Worm (Caenorhabditis elegans) whole organism, early embryonic: ENCODE results near the gene F21G4.5.

Source experiments
- B0310.2 ChIP-seq: sonication (generic microtip); optimal IDR thresholded peaks from 2 replicates; lab custom pipeline; 2016; ENCODE audit warnings: mild to moderate bottlenecking, missing genetic modification characterization, missing compliant biosample characterization
- F13C5.2 ChIP-seq: sonication (generic microtip); optimal IDR thresholded peaks from 2 replicates; lab custom pipeline; 2017; ENCODE audit warnings: mild to moderate bottlenecking, missing genetic modification characterization, inconsistent platforms, missing compliant biosample characterization
- aly-1 ChIP-seq: sonication (generic microtip); optimal IDR thresholded peaks from 2 replicates; lab custom pipeline; 2016; ENCODE audit warnings: missing genetic modification characterization, missing compliant biosample characterization
- ama-1 ChIP-seq: fragments of 150-350 bp; optimal IDR thresholded peaks from 2 replicates; lab custom pipeline; 2014
- ceh-13 ChIP-seq: fragments of 200-800 bp; sonication (Bioruptor generic); optimal IDR thresholded peaks from 2 replicates; lab custom pipeline; 2018; ENCODE audit warnings: mild to moderate bottlenecking, missing genetic modification characterization, missing compliant biosample characterization
- ceh-36 ChIP-seq: sonication (generic microtip); optimal IDR thresholded peaks from 2 replicates; lab custom pipeline; 2016; ENCODE audit warnings: missing genetic modification characterization, inconsistent platforms, missing compliant biosample characterization
- ets-7 ChIP-seq: sonication (generic microtip); optimal IDR thresholded peaks from 2 replicates; lab custom pipeline; 2016; ENCODE audit warnings: missing genotype, missing genetic modification characterization, missing compliant biosample characterization
- flt-1 ChIP-seq: fragments of 200-800 bp; sonication (Bioruptor generic); IDR thresholded peaks from 2 replicates; pipeline ENCODE4 v1.3.6; 2022; ENCODE audit warnings: missing genetic modification characterization, missing compliant biosample characterization
- hmbx-1 ChIP-seq: sonication (generic microtip); optimal IDR thresholded peaks from 2 replicates; lab custom pipeline; 2016; ENCODE audit warnings: mild to moderate bottlenecking, missing genetic modification characterization, missing compliant biosample characterization
- hmg-4 ChIP-seq: fragments of 200-800 bp; sonication (Bioruptor generic); optimal IDR thresholded peaks from 2 replicates; lab custom pipeline; 2018; ENCODE audit warnings: mild to moderate bottlenecking, missing genetic modification characterization, missing compliant biosample characterization
- hnd-1 ChIP-seq: sonication (generic microtip); optimal IDR thresholded peaks from 2 replicates; lab custom pipeline; 2016; ENCODE audit warnings: missing genetic modification characterization, missing compliant biosample characterization
- pes-1 ChIP-seq: fragments of 200-800 bp; sonication (Bioruptor generic); IDR thresholded peaks from 2 replicates; pipeline ENCODE4 v1.3.6; 2022; ENCODE audit warnings: missing genetic modification reagents, missing genetic modification characterization, missing compliant biosample characterization
- scrt-1 ChIP-seq: fragments of 200-800 bp; sonication (Bioruptor generic); IDR thresholded peaks from 2 replicates; pipeline ENCODE4 v1.3.6; 2022; ENCODE audit warnings: missing genetic modification characterization, missing compliant biosample characterization
- sea-1 ChIP-seq: fragments of 200-800 bp; sonication (Bioruptor generic); conservative IDR thresholded peaks from 2 replicates; pipeline ENCODE4 v1.3.6; 2022; ENCODE audit warnings: missing genetic modification characterization, missing compliant biosample characterization
- tbx-11 ChIP-seq: fragments of 200-800 bp; sonication (Bioruptor generic); IDR thresholded peaks from 2 replicates; pipeline ENCODE4 v1.3.6; 2022; ENCODE audit warnings: missing genetic modification characterization, missing compliant biosample characterization
- tbx-37 ChIP-seq: fragments of 200-800 bp; sonication (Bioruptor generic); conservative IDR thresholded peaks from 2 replicates; pipeline ENCODE4 v1.3.6; 2022; ENCODE audit warnings: missing genetic modification reagents, missing genetic modification characterization, missing compliant biosample characterization
- tra-4 ChIP-seq: sonication (generic microtip); optimal IDR thresholded peaks from 2 replicates; lab custom pipeline; 2017; ENCODE audit warnings: missing genetic modification characterization, missing compliant biosample characterization

Gene F21G4.5

DNA sequence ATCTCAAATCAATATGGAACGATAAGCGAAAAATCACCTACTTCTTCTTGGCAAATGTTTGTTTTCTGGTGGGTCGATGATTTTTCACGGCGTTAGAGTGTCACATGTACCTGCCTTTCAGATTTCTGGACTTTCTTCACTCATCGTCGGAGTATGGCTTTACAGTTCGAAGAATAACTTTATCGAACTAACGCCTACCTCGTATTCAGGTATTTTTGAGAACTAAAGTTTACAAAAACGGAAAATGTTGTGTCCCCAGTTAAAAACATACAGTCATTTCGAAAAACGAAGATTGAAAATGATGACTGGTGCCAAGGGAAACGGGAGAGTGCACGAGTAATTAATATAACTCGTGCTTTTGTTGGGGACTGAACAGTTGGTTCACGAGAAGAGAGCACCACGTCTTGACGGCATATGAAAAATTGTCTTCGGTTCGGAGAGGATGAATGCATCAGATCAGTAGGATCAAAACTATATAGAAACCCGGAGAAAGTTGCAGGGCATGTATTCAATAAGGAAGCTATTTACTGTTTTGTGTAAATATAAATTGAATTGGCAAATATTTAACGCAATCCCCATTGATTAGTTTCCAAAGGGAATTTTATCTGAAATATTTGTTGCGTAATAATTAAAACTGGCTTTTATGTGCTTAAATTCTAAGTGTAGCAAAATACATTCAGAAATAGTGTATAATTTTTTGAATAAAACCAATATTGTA is 27.5 kb downstream of the F21G4.5 start:
- TF ChIP-seq flt-1 (GFP tag; lab: Robert Waterston, UW) = no peak
- TF ChIP-seq aly-1 (tag; lab: Kevin White, UChicago) = no peak
- TF ChIP-seq ets-7 = no peak
- no peak for TF ChIP-seq sea-1
- TF ChIP-seq scrt-1 (GFP tag; lab: Robert Waterston, UW) = no peak
- TF ChIP-seq hmg-4 (GFP tag; lab: Kevin White, UChicago) = no peak

DNA sequence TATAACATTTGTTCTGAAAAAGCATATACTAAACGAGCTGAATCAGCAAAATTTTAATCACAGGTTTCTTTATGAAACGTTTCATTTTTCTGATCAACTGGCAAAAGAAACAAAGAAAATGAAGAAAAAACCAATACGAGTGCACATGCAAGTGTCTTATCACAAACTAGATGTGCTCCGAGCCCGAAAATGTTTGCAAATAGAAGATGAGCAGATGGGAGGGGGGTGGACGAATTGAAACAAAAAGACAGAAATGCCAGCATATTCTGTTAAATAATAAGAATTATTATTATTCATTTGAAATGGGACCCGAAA is 28.0 kb downstream of the F21G4.5 start:
- TF ChIP-seq scrt-1 (GFP tag; lab: Robert Waterston, UW) (no peak), sea-1 (no peak), ceh-36 (tag; lab: Kevin White, UChicago) (no peak), ets-7 (no peak), ceh-13 (GFP tag; lab: Kevin White, UChicago) (no peak), flt-1 (GFP tag; lab: Robert Waterston, UW) (no peak), tbx-37 (no peak)

DNA sequence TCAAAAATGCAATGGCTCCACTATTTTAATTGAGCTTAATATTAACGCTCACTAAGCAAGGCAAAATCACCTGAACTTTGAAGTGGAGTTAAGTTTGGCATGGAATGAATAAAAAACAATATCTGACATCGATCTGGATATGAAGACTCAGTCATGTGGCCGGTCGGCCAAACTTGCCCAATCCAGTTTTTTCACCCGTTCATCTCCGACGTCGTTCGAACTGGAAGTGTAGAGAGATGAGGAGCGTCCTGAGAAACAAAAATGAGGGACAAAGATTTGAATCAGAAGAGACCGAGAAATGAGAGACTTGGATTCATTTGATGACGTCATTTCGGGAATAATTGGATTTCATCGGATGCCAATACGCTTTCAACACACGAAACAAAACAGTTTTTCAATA is 32.2 kb downstream of the F21G4.5 start:
- TF ChIP-seq ceh-13 (GFP tag; lab: Kevin White, UChicago) = no peak
- no peak for TF ChIP-seq pes-1 (GFP tag; lab: Robert Waterston, UW)
- TF ChIP-seq hmbx-1 (tag; lab: Kevin White, UChicago) = no peak
- no peak for TF ChIP-seq hnd-1
- TF ChIP-seq tra-4 (tag; lab: Kevin White, UChicago) = no peak
- TF ChIP-seq ama-1 (lab: Kevin White, UChicago) = no peak
- TF ChIP-seq sea-1 = no peak
- no peak for TF ChIP-seq tbx-37
- TF ChIP-seq ets-7 = no peak
- TF ChIP-seq B0310.2 (tag; lab: Kevin White, UChicago) = no peak
- TF ChIP-seq hmg-4 (GFP tag; lab: Kevin White, UChicago) = no peak
- TF ChIP-seq tbx-11 = no peak
- TF ChIP-seq flt-1 (GFP tag; lab: Robert Waterston, UW) = no peak
- no peak for TF ChIP-seq F13C5.2
- no peak for TF ChIP-seq ceh-36 (tag; lab: Kevin White, UChicago)
- no peak for TF ChIP-seq aly-1 (tag; lab: Kevin White, UChicago)

DNA sequence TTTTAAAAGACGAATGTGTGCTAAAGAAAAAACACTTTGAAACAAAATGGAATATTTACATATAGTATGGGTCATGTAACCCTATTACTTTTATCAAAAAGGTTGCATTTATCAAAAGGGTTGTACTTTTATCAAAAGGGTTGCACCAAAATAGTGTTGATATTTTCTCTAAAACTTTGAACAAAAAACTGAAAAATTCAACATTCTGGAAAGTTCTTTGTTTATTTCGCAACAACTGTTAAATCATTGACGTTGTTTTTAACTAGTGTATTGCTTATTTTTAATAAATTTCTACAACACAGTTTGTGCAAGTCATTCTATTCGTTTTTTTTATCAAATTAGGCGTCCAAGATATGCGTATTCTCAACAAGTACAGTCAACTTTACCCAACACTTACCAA is 32.6 kb downstream of the F21G4.5 start, which contains the start of the genes C17G1.5 and C17G1.14:
TSS of gene C17G1.5 (plus strand) at position 266 of the 400 bp plus-strand sequence.
TSS of gene C17G1.14 (plus strand) at position 277 of the 400 bp plus-strand sequence.
- no peak for TF ChIP-seq hmbx-1 (tag; lab: Kevin White, UChicago)
- no peak for TF ChIP-seq ceh-36 (tag; lab: Kevin White, UChicago)
- TF ChIP-seq F13C5.2 = no peak
- TF ChIP-seq scrt-1 (GFP tag; lab: Robert Waterston, UW) = no peak
- no peak for TF ChIP-seq ets-7

DNA sequence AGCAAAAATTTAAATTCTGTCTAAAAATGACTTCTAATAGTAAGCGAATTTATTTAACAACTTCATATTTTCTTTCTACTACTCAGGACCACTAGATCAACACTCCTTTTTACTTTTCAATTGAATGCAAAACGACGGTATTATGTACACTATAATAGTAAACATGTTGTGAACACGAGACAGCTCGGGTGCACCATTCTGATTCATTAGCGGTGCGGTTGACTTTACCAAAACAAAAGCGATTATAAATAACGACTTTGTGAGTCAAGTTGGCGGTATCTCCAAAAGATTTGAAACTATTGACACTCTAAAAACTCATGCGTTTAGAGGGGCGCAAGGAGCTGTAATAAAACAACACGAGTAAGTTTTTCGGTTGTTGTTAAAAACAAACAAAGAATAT is 34.6 kb downstream of the F21G4.5 start:
- TF ChIP-seq tbx-37 (no peak), tbx-11 (no peak), scrt-1 (GFP tag; lab: Robert Waterston, UW) (no peak), hmg-4 (GFP tag; lab: Kevin White, UChicago) (no peak), tra-4 (tag; lab: Kevin White, UChicago) (no peak)

DNA sequence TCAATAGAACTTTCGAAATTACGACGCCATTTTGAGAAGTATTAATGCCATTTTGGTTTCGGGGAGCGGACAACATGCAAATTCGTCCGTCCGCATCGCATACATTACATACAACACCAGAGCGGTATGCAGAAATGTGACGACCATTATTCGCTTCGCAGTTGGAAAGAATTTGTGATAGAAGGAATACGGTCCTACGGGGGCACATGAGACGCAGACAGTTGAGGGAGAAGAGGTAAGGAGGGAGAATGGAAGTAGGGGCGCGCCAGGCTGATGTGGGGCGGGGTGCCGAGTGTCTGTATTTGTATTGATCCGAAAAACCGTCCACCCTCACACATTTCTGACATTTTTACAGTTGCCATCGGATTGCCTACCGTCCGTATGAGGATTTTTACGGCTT is 35.4 kb downstream of the F21G4.5 start:
- TF ChIP-seq F13C5.2 = no peak
- no peak for TF ChIP-seq tra-4 (tag; lab: Kevin White, UChicago)
- TF ChIP-seq B0310.2 (tag; lab: Kevin White, UChicago) = no peak
- no peak for TF ChIP-seq ets-7
- no peak for TF ChIP-seq hmbx-1 (tag; lab: Kevin White, UChicago)
- TF ChIP-seq tbx-37 = no peak
- TF ChIP-seq hnd-1 = no peak
- no peak for TF ChIP-seq flt-1 (GFP tag; lab: Robert Waterston, UW)
- no peak for TF ChIP-seq scrt-1 (GFP tag; lab: Robert Waterston, UW)
- no peak for TF ChIP-seq hmg-4 (GFP tag; lab: Kevin White, UChicago)
- TF ChIP-seq pes-1 (GFP tag; lab: Robert Waterston, UW) = no peak
- TF ChIP-seq tbx-11 = no peak
- no peak for TF ChIP-seq sea-1

DNA sequence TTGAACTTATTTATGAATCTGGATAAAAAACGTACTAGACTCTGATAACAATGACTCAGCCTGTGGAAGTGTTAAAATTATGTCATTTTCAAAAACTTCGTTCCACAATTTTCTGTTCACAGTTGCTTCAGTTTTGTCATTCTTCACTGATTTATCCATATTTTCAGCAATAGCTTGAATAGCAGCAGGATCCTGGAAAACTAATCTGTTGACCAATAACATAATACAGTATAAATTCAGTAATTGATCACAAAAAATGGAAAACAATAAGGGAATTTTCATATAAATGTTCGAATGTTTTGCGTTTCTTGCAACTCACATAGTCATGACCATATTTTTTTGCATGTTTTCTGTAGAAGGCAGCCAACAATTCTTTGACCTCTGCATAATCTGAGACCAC is 42.6 kb downstream of the F21G4.5 start:
- TF ChIP-seq hmbx-1 (tag; lab: Kevin White, UChicago) (no peak), ets-7 (no peak), ceh-36 (tag; lab: Kevin White, UChicago) (no peak), ama-1 (lab: Kevin White, UChicago) (no peak), flt-1 (GFP tag; lab: Robert Waterston, UW) (no peak), hmg-4 (GFP tag; lab: Kevin White, UChicago) (no peak), tbx-11 (no peak), hnd-1 (no peak), B0310.2 (tag; lab: Kevin White, UChicago) (no peak), aly-1 (tag; lab: Kevin White, UChicago) (no peak), F13C5.2 (no peak), tra-4 (tag; lab: Kevin White, UChicago) (no peak)

DNA sequence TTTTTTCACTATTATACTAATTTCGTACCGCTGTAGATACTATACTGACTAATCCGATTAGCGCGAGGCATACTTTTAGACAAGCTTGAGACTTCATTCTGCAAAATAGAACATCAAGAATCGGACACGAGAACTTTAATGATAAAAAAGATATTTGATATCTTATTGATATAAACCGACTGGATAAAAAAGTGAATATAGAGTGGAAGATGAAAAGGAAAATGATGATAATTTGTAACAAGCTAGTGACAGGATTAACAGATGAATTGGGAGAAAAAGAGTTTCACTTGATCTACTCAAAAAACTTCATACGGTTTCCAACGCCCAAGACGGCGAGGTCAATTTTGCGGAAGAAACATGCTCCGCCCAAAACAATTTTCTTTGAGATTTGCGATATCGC is 43.0 kb downstream of the F21G4.5 start, which contains the start of gene nas-37:
TSS of gene nas-37 (minus strand) at position 101 of the 400 bp plus-strand sequence.
- TF ChIP-seq ceh-13 (GFP tag; lab: Kevin White, UChicago) (no peak), scrt-1 (GFP tag; lab: Robert Waterston, UW) (no peak), ets-7 (no peak), pes-1 (GFP tag; lab: Robert Waterston, UW) (no peak), sea-1 (no peak), hmg-4 (GFP tag; lab: Kevin White, UChicago) (no peak), hmbx-1 (tag; lab: Kevin White, UChicago) (no peak), ceh-36 (tag; lab: Kevin White, UChicago) (no peak), tra-4 (tag; lab: Kevin White, UChicago) (no peak), flt-1 (GFP tag; lab: Robert Waterston, UW) (no peak), tbx-11 (no peak), F13C5.2 (no peak), B0310.2 (tag; lab: Kevin White, UChicago) (no peak), hnd-1 (no peak), ama-1 (lab: Kevin White, UChicago) (no peak), tbx-37 (no peak)
